Worm (Caenorhabditis elegans) whole organism, L1 larva: ENCODE results near the gene T13B5.9.

Experiments used
- C16A3.4 ChIP-seq: fragments of 150-350 bp; optimal IDR thresholded peaks from 2 replicates; lab custom pipeline; 2014; ENCODE audit warnings: missing biosample characterization, missing genetic modification characterization
- ama-1 ChIP-seq: fragments of 150-350 bp; optimal IDR thresholded peaks from 2 replicates; lab custom pipeline; 2014
- blmp-1 ChIP-seq: fragments of 150-350 bp; optimal IDR thresholded peaks from 2 replicates; lab custom pipeline; 2014; ENCODE audit warnings: missing biosample characterization, missing genetic modification characterization
- ceh-8 ChIP-seq: fragments of 200-800 bp; sonication (Bioruptor generic); optimal IDR thresholded peaks from 2 replicates; lab custom pipeline; 2018; ENCODE audit warnings: mild to moderate bottlenecking, missing genetic modification characterization, moderate library complexity, missing compliant biosample characterization
- ceh-82 ChIP-seq, 3 experiments: fragments of 150-350 bp in 1 of 3; sonication (generic microtip) in 2 of 3; optimal IDR thresholded peaks; 2 replicates each; lab custom pipeline; 2014 to 2017; ENCODE audit warnings: missing biosample characterization in 3 of 3, missing genetic modification characterization in 3 of 3
- dpl-1 ChIP-seq, 3 experiments: fragments of 150-350 bp in 2 of 3; sonication (generic microtip) in 1 of 3; optimal IDR thresholded peaks; 2 replicates each; lab custom pipeline; 2014 to 2017; ENCODE audit warnings: missing biosample characterization in 3 of 3, missing genetic modification characterization in 3 of 3, missing genetic modification reagents in 3 of 3
- efl-1 ChIP-seq, 4 experiments: fragments of 150-350 bp; optimal IDR thresholded peaks in 3 of 4; peaks in 1 of 4; 1 replicate in 1 of 4; 2 replicates in 3 of 4; lab custom pipeline; 2014; ENCODE audit warnings: missing biosample characterization in 2 of 4, missing genetic modification characterization in 2 of 4, missing genetic modification reagents in 2 of 4
- efl-3 ChIP-seq: fragments of 200-800 bp; sonication (Bioruptor generic); optimal IDR thresholded peaks from 2 replicates; lab custom pipeline; 2018; ENCODE audit warnings: mild to moderate bottlenecking, missing genetic modification characterization, missing compliant biosample characterization
- egl-13 ChIP-seq: sonication (generic microtip); optimal IDR thresholded peaks from 2 replicates; lab custom pipeline; 2016; ENCODE audit warnings: missing genotype, missing genetic modification reagents, missing genetic modification characterization, missing compliant biosample characterization
- elt-3 ChIP-seq, 6 experiments: fragments of 150-350 bp in 1 of 6; sonication (generic microtip); optimal IDR thresholded peaks; 2 replicates each; lab custom pipeline; 2017 to 2018; ENCODE audit warnings: missing biosample characterization in 6 of 6, missing genetic modification characterization in 6 of 6, inconsistent platforms in 1 of 6
- ets-5 ChIP-seq: fragments of 200-800 bp; sonication (Bioruptor generic); IDR thresholded peaks from 2 replicates; pipeline ENCODE4 v1.3.6; 2022; ENCODE audit warnings: missing genetic modification characterization, missing compliant biosample characterization
- fkh-10 ChIP-seq: sonication (generic microtip); optimal IDR thresholded peaks from 2 replicates; lab custom pipeline; 2017; ENCODE audit warnings: missing biosample characterization, missing genetic modification reagents, missing genetic modification characterization
- grh-1 ChIP-seq: fragments of 200-800 bp; sonication (Bioruptor generic); IDR thresholded peaks from 2 replicates; pipeline ENCODE4 v1.3.6; 2022; ENCODE audit warnings: missing genetic modification reagents, missing genetic modification characterization, missing compliant biosample characterization
- hlh-4 ChIP-seq: sonication (generic microtip); optimal IDR thresholded peaks from 2 replicates; lab custom pipeline; 2016; ENCODE audit warnings: mild to moderate bottlenecking, missing genetic modification characterization, missing compliant biosample characterization
- lin-15B ChIP-seq: fragments of 150-350 bp; sonication (generic microtip); optimal IDR thresholded peaks from 3 replicates; lab custom pipeline; 2014; ENCODE audit warnings: missing biosample characterization, missing genetic modification characterization
- lsy-2 ChIP-seq, 2 experiments: fragments of 150-350 bp; optimal IDR thresholded peaks; 2 replicates each; lab custom pipeline; 2014; ENCODE audit warnings: missing biosample characterization in 2 of 2, missing genetic modification characterization in 2 of 2
- mab-9 ChIP-seq: fragments of 200-800 bp; sonication (Bioruptor generic); IDR thresholded peaks from 2 replicates; pipeline ENCODE4 v1.3.6; 2022; ENCODE audit warnings: missing genetic modification reagents, missing genetic modification characterization, missing compliant biosample characterization
- nhr-19 ChIP-seq: fragments of 200-800 bp; sonication (Bioruptor generic); conservative IDR thresholded peaks from 2 replicates; pipeline ENCODE4 v1.3.6; 2022; ENCODE audit warnings: missing genetic modification characterization, missing compliant biosample characterization
- nhr-237 ChIP-seq: fragments of 150-350 bp; optimal IDR thresholded peaks from 2 replicates; lab custom pipeline; 2014; ENCODE audit warnings: missing biosample characterization, missing genetic modification characterization
- nhr-28 ChIP-seq: fragments of 150-350 bp; optimal IDR thresholded peaks from 2 replicates; lab custom pipeline; 2014; ENCODE audit warnings: missing biosample characterization, missing genetic modification characterization
- nhr-47 ChIP-seq: sonication (generic microtip); optimal IDR thresholded peaks from 2 replicates; lab custom pipeline; 2016; ENCODE audit warnings: mild to moderate bottlenecking, missing genetic modification characterization, moderate library complexity, missing compliant biosample characterization
- nhr-71 ChIP-seq: sonication (generic microtip); optimal IDR thresholded peaks from 2 replicates; lab custom pipeline; 2016; ENCODE audit warnings: mild to moderate bottlenecking, missing genetic modification characterization, moderate library complexity, missing compliant biosample characterization
- nhr-77 ChIP-seq: fragments of 150-350 bp; optimal IDR thresholded peaks from 2 replicates; lab custom pipeline; 2014; ENCODE audit warnings: missing biosample characterization, missing genetic modification characterization
- nhr-90 ChIP-seq: sonication (generic microtip); optimal IDR thresholded peaks from 2 replicates; lab custom pipeline; 2016; ENCODE audit warnings: mild to moderate bottlenecking, missing genetic modification characterization, missing compliant biosample characterization; ENCODE audit not compliant: poor library complexity
- pag-3 ChIP-seq: sonication (generic microtip); optimal IDR thresholded peaks from 2 replicates; lab custom pipeline; 2017; ENCODE audit warnings: missing genetic modification characterization, mild to moderate bottlenecking, missing compliant biosample characterization, antibody characterized with exemption, borderline replicate concordance; ENCODE audit not compliant: insufficient read depth
- pqm-1 ChIP-seq: sonication (generic microtip); optimal IDR thresholded peaks from 3 replicates; lab custom pipeline; 2017; ENCODE audit warnings: missing biosample characterization, missing genetic modification characterization
- snpc-4 ChIP-seq: fragments of 150-350 bp; optimal IDR thresholded peaks from 2 replicates; lab custom pipeline; 2014; ENCODE audit warnings: missing biosample characterization, missing genetic modification characterization
- sptf-1 ChIP-seq: fragments of 150-350 bp; optimal IDR thresholded peaks from 2 replicates; lab custom pipeline; 2014; ENCODE audit warnings: missing biosample characterization, missing genetic modification characterization
- swsn-7 ChIP-seq: sonication (generic microtip); optimal IDR thresholded peaks from 2 replicates; lab custom pipeline; 2016; ENCODE audit warnings: missing genetic modification characterization, missing compliant biosample characterization
- tlp-1 ChIP-seq: fragments of 150-350 bp; optimal IDR thresholded peaks from 2 replicates; lab custom pipeline; 2014; ENCODE audit warnings: missing biosample characterization, missing genetic modification characterization
- unc-30 ChIP-seq: sonication (generic microtip); optimal IDR thresholded peaks from 2 replicates; lab custom pipeline; 2017; ENCODE audit warnings: missing biosample characterization, missing genetic modification characterization
- unc-86 ChIP-seq: sonication (generic microtip); optimal IDR thresholded peaks from 2 replicates; lab custom pipeline; 2016; ENCODE audit warnings: missing genetic modification characterization, missing compliant biosample characterization
- unc-98 ChIP-seq: fragments of 200-800 bp; sonication (Bioruptor generic); IDR thresholded peaks from 2 replicates; pipeline ENCODE4 v1.3.6; 2022; ENCODE audit warnings: missing genetic modification characterization, missing compliant biosample characterization
- xbp-1 ChIP-seq: sonication (generic microtip); optimal IDR thresholded peaks from 2 replicates; lab custom pipeline; 2016; ENCODE audit warnings: missing genetic modification characterization, missing compliant biosample characterization

Gene T13B5.9

ce11 chrII:1134314-1135108, 30.2 kb upstream of the T13B5.9 start (continued):
- TF ChIP-seq elt-3 (tag; optimal IDR thresholded peaks at IDR 0.05; lab: Kevin White, UChicago): peak in 1 of 6 experiments; percentile 31
- TF ChIP-seq nhr-19 (GFP tag; lab: Robert Waterston, UW): peak; percentile 67
- peak; percentile 76 for TF ChIP-seq mab-9 (GFP tag; lab: Robert Waterston, UW)
- peak; percentile 31 for TF ChIP-seq blmp-1
- peak; percentile 71 for TF ChIP-seq nhr-47 (tag; lab: Kevin White, UChicago)
- TF ChIP-seq unc-98 (GFP tag; lab: Robert Waterston, UW): peak; percentile 62
- TF ChIP-seq egl-13 (tag; lab: Kevin White, UChicago): peak; percentile 49
- TF ChIP-seq, all 84 proteins: peak for 36; not testable (repeated sequence) for 48

- no peak for TF ChIP-seq egl-13 (tag; lab: Kevin White, UChicago)
- TF ChIP-seq lsy-2 (tag; optimal IDR thresholded peaks at IDR 0.05; lab: Kevin White, UChicago): no peak
- no peak for TF ChIP-seq efl-1 (optimal IDR thresholded peaks at IDR 0.05; lab: Kevin White, UChicago)
- peak in 1 of 2 experiments; percentile 49 for TF ChIP-seq efl-1 (GFP tag; optimal IDR thresholded peaks at IDR 0.05 in 1 of 2; lab: Kevin White, UChicago)
- no peak for TF ChIP-seq sptf-1 (tag; lab: Kevin White, UChicago)
- TF ChIP-seq, all 84 proteins: peak for 1
These were observed 29.0 kb upstream of the T13B5.9 start for ce11 chrII:1133295-1133694.

ce11 chrII:1132750-1133149, 28.4 kb upstream of the T13B5.9 start:
- TF ChIP-seq fkh-10 (GFP tag; lab: Kevin White, UChicago) (no peak), hlh-4 (no peak), swsn-7 (tag; lab: Kevin White, UChicago) (no peak), pqm-1 (tag; lab: Kevin White, UChicago) (no peak), pag-3 (tag; lab: Kevin White, UChicago) (no peak), snpc-4 (tag; lab: Kevin White, UChicago) (no peak), nhr-47 (tag; lab: Kevin White, UChicago) (no peak), nhr-77 (tag; lab: Kevin White, UChicago) (no peak)
- TF ChIP-seq, all 84 proteins: peak for 0

ce11 chrII:1131821-1132220, 27.5 kb upstream of the T13B5.9 start:
- no peak for TF ChIP-seq lin-15B
- no peak for TF ChIP-seq ceh-82 (tag; optimal IDR thresholded peaks at IDR 0.05; lab: Kevin White, UChicago)
- TF ChIP-seq grh-1: no peak
- TF ChIP-seq nhr-90 (tag; lab: Kevin White, UChicago): no peak
- TF ChIP-seq lsy-2 (tag; optimal IDR thresholded peaks at IDR 0.05; lab: Kevin White, UChicago): no peak
- no peak for TF ChIP-seq hlh-4
- no peak for TF ChIP-seq C16A3.4 (tag; lab: Kevin White, UChicago)
- no peak for TF ChIP-seq nhr-237 (tag; lab: Kevin White, UChicago)
- TF ChIP-seq unc-86 (tag; lab: Kevin White, UChicago): no peak
- TF ChIP-seq tlp-1: no peak

ce11 chrII:1131367-1131766, 27.1 kb upstream of the T13B5.9 start:
- TF ChIP-seq nhr-19 (GFP tag; lab: Robert Waterston, UW) (no peak), pag-3 (tag; lab: Kevin White, UChicago) (no peak), lsy-2 (tag; optimal IDR thresholded peaks at IDR 0.05; lab: Kevin White, UChicago) (no peak), pqm-1 (tag; lab: Kevin White, UChicago) (no peak), dpl-1 (GFP tag; optimal IDR thresholded peaks at IDR 0.05; lab: Kevin White, UChicago) (no peak), xbp-1 (tag; lab: Kevin White, UChicago) (no peak), ets-5 (no peak), ceh-8 (GFP tag; lab: Kevin White, UChicago) (no peak), unc-98 (GFP tag; lab: Robert Waterston, UW) (no peak), nhr-71 (tag; lab: Kevin White, UChicago) (no peak), efl-3 (GFP tag; lab: Kevin White, UChicago) (no peak), ama-1 (lab: Kevin White, UChicago) (no peak), unc-30 (tag; lab: Kevin White, UChicago) (no peak), nhr-28 (no peak)
